Worm (Caenorhabditis elegans) whole organism, mixed stage, embryonic: ENCODE measurements around the gene K12H4.6.

ENCODE experiments used
- M03D4.4 ChIP-seq: sonication (generic microtip); optimal IDR thresholded peaks from 2 replicates; lab custom pipeline; 2017; ENCODE audit warnings: mild to moderate bottlenecking, missing genetic modification characterization, missing compliant biosample characterization
- bed-3 ChIP-seq: fragments of 200-800 bp; sonication (Bioruptor generic); optimal IDR thresholded peaks from 3 replicates; lab custom pipeline; 2018; ENCODE audit warnings: mild to moderate bottlenecking, missing genetic modification characterization, moderate library complexity, missing compliant biosample characterization
- blmp-1 ChIP-seq: fragments of 150-350 bp; optimal IDR thresholded peaks from 2 replicates; lab custom pipeline; 2014; ENCODE audit warnings: missing biosample characterization, missing genetic modification characterization
- ceh-39 ChIP-seq: fragments of 150-350 bp; optimal IDR thresholded peaks from 2 replicates; lab custom pipeline; 2014; ENCODE audit warnings: missing biosample characterization, missing genetic modification characterization
- ceh-43 ChIP-seq: fragments of 200-800 bp; sonication (Bioruptor generic); optimal IDR thresholded peaks from 2 replicates; lab custom pipeline; 2018; ENCODE audit warnings: mild to moderate bottlenecking, missing genetic modification characterization, moderate library complexity, missing compliant biosample characterization
- ceh-83 ChIP-seq: fragments of 200-800 bp; sonication (Bioruptor generic); optimal IDR thresholded peaks from 2 replicates; lab custom pipeline; 2018; ENCODE audit warnings: mild to moderate bottlenecking, missing genetic modification characterization, missing compliant biosample characterization
- ces-1 ChIP-seq: fragments of 150-350 bp; optimal IDR thresholded peaks from 2 replicates; lab custom pipeline; 2014; ENCODE audit warnings: missing biosample characterization, missing genetic modification reagents, missing genetic modification characterization
- cnd-1 ChIP-seq: fragments of 200-800 bp; sonication (Bioruptor generic); optimal IDR thresholded peaks from 2 replicates; lab custom pipeline; 2018; ENCODE audit warnings: mild to moderate bottlenecking, missing genetic modification characterization, missing compliant biosample characterization
- drap-1 ChIP-seq: fragments of 200-800 bp; sonication (Bioruptor generic); optimal IDR thresholded peaks from 3 replicates; lab custom pipeline; 2018; ENCODE audit warnings: mild to moderate bottlenecking, missing genetic modification characterization, missing compliant biosample characterization
- elt-1 ChIP-seq: sonication (generic microtip); optimal IDR thresholded peaks from 2 replicates; lab custom pipeline; 2017; ENCODE audit warnings: missing genetic modification characterization, mild to moderate bottlenecking, missing compliant biosample characterization, antibody characterized with exemption, moderate library complexity, borderline replicate concordance; ENCODE audit not compliant: insufficient read depth
- elt-3 ChIP-seq: fragments of 150-350 bp; optimal IDR thresholded peaks from 2 replicates; lab custom pipeline; 2014; ENCODE audit warnings: missing biosample characterization, missing genetic modification characterization
- flh-1 ChIP-seq: fragments of 200-800 bp; sonication (Bioruptor generic); optimal IDR thresholded peaks from 2 replicates; lab custom pipeline; 2018; ENCODE audit warnings: mild to moderate bottlenecking, missing genetic modification characterization, moderate library complexity, missing compliant biosample characterization
- ham-2 ChIP-seq: fragments of 200-800 bp; sonication (Bioruptor generic); optimal IDR thresholded peaks from 2 replicates; lab custom pipeline; 2018; ENCODE audit warnings: mild to moderate bottlenecking, missing genetic modification characterization, missing compliant biosample characterization
- hlh-1 ChIP-seq: fragments of 150-350 bp; optimal IDR thresholded peaks from 2 replicates; lab custom pipeline; 2014; ENCODE audit warnings: missing biosample characterization, missing genetic modification reagents, missing genetic modification characterization
- lin-13 ChIP-seq: fragments of 150-350 bp; optimal IDR thresholded peaks from 2 replicates; lab custom pipeline; 2014; ENCODE audit warnings: missing biosample characterization, missing genetic modification characterization
- lin-32 ChIP-seq: fragments of 200-800 bp; sonication (Bioruptor generic); optimal IDR thresholded peaks from 2 replicates; lab custom pipeline; 2018; ENCODE audit warnings: mild to moderate bottlenecking, missing genetic modification characterization, missing compliant biosample characterization
- lsy-2 ChIP-seq: fragments of 150-350 bp; optimal IDR thresholded peaks from 2 replicates; lab custom pipeline; 2014; ENCODE audit warnings: missing biosample characterization, missing genetic modification characterization
- mab-5 ChIP-seq: fragments of 150-350 bp; optimal IDR thresholded peaks from 2 replicates; lab custom pipeline; 2014; ENCODE audit warnings: missing biosample characterization, missing genetic modification characterization
- mep-1 ChIP-seq: fragments of 150-350 bp; optimal IDR thresholded peaks from 2 replicates; lab custom pipeline; 2017; ENCODE audit warnings: missing biosample characterization, missing genetic modification reagents, missing genetic modification characterization, inconsistent platforms
- mls-2 ChIP-seq: sonication (generic microtip); optimal IDR thresholded peaks from 2 replicates; lab custom pipeline; 2016; ENCODE audit warnings: mild to moderate bottlenecking, missing genetic modification characterization, moderate library complexity, missing compliant biosample characterization
- nhr-12 ChIP-seq: fragments of 150-350 bp; optimal IDR thresholded peaks from 2 replicates; lab custom pipeline; 2014; ENCODE audit warnings: missing biosample characterization, missing genetic modification characterization
- nhr-2 ChIP-seq: fragments of 150-350 bp; optimal IDR thresholded peaks from 2 replicates; lab custom pipeline; 2014; ENCODE audit warnings: missing biosample characterization, missing genetic modification characterization
- nhr-237 ChIP-seq: fragments of 150-350 bp; optimal IDR thresholded peaks from 2 replicates; lab custom pipeline; 2014; ENCODE audit warnings: missing biosample characterization, missing genetic modification characterization
- nhr-28 ChIP-seq: fragments of 150-350 bp; optimal IDR thresholded peaks from 2 replicates; lab custom pipeline; 2014; ENCODE audit warnings: missing biosample characterization, missing genetic modification characterization
- nhr-76 ChIP-seq: sonication (generic microtip); optimal IDR thresholded peaks from 2 replicates; lab custom pipeline; 2017; ENCODE audit warnings: missing biosample characterization, missing genetic modification characterization
- pha-4 ChIP-seq: fragments of 150-350 bp; optimal IDR thresholded peaks from 2 replicates; lab custom pipeline; 2018; ENCODE audit warnings: missing biosample characterization, missing genetic modification reagents, missing genetic modification characterization
- sem-2 ChIP-seq: fragments of 200-800 bp; sonication (Bioruptor generic); optimal IDR thresholded peaks from 2 replicates; lab custom pipeline; 2018; ENCODE audit warnings: mild to moderate bottlenecking, missing genetic modification characterization, missing compliant biosample characterization
- snpc-4 ChIP-seq: fragments of 150-350 bp; optimal IDR thresholded peaks from 2 replicates; lab custom pipeline; 2014; ENCODE audit warnings: missing biosample characterization, missing genetic modification characterization
- sptf-1 ChIP-seq: sonication (generic microtip); optimal IDR thresholded peaks from 2 replicates; lab custom pipeline; 2017; ENCODE audit warnings: mild to moderate bottlenecking, missing genetic modification characterization, moderate library complexity, missing compliant biosample characterization
- tbx-8 ChIP-seq: fragments of 200-800 bp; sonication (Bioruptor generic); optimal IDR thresholded peaks from 2 replicates; lab custom pipeline; 2018; ENCODE audit warnings: mild to moderate bottlenecking, missing genetic modification characterization, moderate library complexity, missing compliant biosample characterization
- unc-120 ChIP-seq: sonication (generic microtip); optimal IDR thresholded peaks from 2 replicates; lab custom pipeline; 2017; ENCODE audit warnings: missing genetic modification characterization, missing compliant biosample characterization; ENCODE audit not compliant: poor library complexity, severe bottlenecking
- unc-39 ChIP-seq: fragments of 150-350 bp; optimal IDR thresholded peaks from 2 replicates; lab custom pipeline; 2014; ENCODE audit warnings: missing biosample characterization, missing genetic modification characterization
- unc-62 ChIP-seq: fragments of 150-350 bp; optimal IDR thresholded peaks from 2 replicates; lab custom pipeline; 2014; ENCODE audit warnings: missing biosample characterization, missing genetic modification reagents, missing genetic modification characterization
- zip-8 ChIP-seq: fragments of 150-350 bp; optimal IDR thresholded peaks from 2 replicates; lab custom pipeline; 2014; ENCODE audit warnings: missing biosample characterization, missing genetic modification characterization
- ztf-11 ChIP-seq: fragments of 150-350 bp; optimal IDR thresholded peaks from 2 replicates; lab custom pipeline; 2014; ENCODE audit warnings: missing biosample characterization, missing genetic modification characterization

The K12H4.6 gene

DNA sequence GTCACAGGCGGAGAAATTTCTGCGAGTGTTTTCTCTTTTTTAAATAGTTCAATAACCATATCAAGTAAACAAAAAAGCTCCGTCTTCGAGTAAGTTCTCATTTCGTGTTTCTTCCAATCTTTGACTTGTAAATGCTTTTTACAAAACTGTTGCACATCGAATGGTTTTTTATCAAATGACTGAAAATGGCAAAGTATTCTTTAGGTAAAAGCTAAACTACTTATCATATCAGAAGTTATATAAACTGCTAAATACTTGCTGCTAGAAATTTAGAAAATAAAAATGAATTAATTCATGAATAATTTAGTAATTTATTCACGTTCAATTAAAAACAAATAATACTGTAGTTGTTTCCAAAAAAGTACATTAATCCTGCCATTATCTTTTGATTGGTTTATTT is 11.7 kb downstream of the K12H4.6 start, which contains the start of gene F44B9.9:
Gene F44B9.9, minus strand, starts transcription at position 101 of the 400 bp plus-strand sequence.
- TF ChIP-seq hlh-1 (tag; lab: Kevin White, UChicago) (no peak), ceh-83 (GFP tag; lab: Kevin White, UChicago) (no peak), nhr-237 (tag; lab: Kevin White, UChicago) (no peak), mep-1 (tag; lab: Kevin White, UChicago) (no peak), mab-5 (tag; lab: Kevin White, UChicago) (no peak), sem-2 (no peak), unc-39 (tag; lab: Kevin White, UChicago) (no peak), ham-2 (GFP tag; lab: Kevin White, UChicago) (no peak), nhr-28 (tag; lab: Kevin White, UChicago) (no peak), nhr-12 (no peak), zip-8 (tag; lab: Kevin White, UChicago) (no peak), ztf-11 (tag; lab: Kevin White, UChicago) (no peak), blmp-1 (tag; lab: Kevin White, UChicago) (no peak), nhr-76 (tag; lab: Kevin White, UChicago) (no peak), M03D4.4 (no peak)

DNA sequence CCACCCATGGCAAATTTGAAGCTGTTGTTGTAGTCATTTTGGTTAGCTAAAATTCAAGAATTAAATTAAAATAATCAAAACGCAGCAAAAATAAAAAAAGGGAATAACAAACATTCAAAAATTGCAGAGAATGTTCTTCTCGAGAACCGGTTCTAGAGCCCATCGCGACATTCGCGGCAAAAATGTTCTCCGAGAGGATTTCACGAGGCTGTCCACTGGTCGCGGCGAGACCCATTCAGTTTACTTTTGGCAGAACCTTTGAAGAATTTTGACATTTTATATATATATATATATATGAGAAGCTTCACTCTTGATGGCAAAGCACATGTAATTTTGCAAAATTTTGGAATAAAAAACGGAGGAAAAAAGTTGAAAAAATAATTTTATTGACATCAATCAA is 13.2 kb downstream of the K12H4.6 start, which contains the start of gene F44B9.8:
Gene F44B9.8, minus strand, starts transcription at position 163 of the 400 bp plus-strand sequence.
- TF ChIP-seq bed-3 (GFP tag; lab: Kevin White, UChicago) = no peak
- TF ChIP-seq nhr-237 (tag; lab: Kevin White, UChicago) = peak; percentile 31
- TF ChIP-seq pha-4 = peak; percentile 17
- TF ChIP-seq lsy-2 (tag; lab: Kevin White, UChicago) = peak; percentile 39

DNA sequence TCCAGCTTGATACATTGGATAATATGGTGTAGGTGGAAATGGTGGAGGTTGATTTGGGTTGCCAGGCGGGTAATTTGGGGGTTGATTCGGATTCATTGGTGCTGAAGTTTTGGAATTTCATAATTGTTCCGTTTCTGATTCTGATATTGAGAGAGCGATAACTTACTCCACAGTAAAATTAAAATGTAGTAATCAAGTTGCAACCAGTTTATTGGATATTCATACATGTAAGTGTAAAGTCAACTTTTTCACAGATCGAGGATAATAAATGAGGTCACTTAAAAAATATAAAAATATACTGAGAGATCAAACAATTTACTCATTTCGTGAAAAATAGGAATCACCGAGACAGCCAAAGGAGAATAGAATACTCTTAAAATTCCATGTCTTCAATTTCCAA is 14.7 kb downstream of the K12H4.6 start, which contains the start of gene mdt-30:
Gene mdt-30, minus strand, starts transcription at position 101 of the 400 bp plus-strand sequence.
- TF ChIP-seq unc-62 (no peak), ham-2 (GFP tag; lab: Kevin White, UChicago) (no peak), drap-1 (GFP tag; lab: Kevin White, UChicago) (no peak), sptf-1 (no peak), elt-3 (tag; lab: Kevin White, UChicago) (no peak), nhr-12 (no peak), ces-1 (no peak), elt-1 (tag; lab: Kevin White, UChicago) (no peak), ceh-43 (no peak), sem-2 (no peak), blmp-1 (tag; lab: Kevin White, UChicago) (no peak), flh-1 (GFP tag; lab: Kevin White, UChicago) (no peak), lsy-2 (tag; lab: Kevin White, UChicago) (no peak), pha-4 (no peak), mep-1 (tag; lab: Kevin White, UChicago) (no peak), zip-8 (tag; lab: Kevin White, UChicago) (no peak)
- TF ChIP-seq, all 35 proteins: peak for 0

DNA sequence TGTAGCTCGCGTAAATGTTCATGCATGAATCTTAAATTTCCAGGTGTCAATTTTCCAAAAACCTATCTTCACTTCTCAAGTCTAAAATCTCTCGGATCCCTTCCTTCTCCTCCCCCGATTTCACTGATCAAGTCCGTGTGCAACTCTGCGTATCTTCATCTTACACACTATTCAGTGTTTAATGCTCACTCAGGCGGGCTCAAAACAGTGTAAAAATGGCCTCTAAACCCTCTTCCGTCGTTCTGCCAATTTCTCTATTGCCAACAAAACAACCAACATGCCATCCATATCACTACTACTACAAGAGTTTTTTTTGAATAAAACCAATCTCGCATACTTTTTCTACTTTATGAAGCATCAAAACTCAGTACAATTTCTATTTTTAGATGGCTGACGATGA is 20.6 kb downstream of the K12H4.6 start, which contains the start of gene F44B9.2:
Gene F44B9.2, plus strand, starts transcription at position 387 of the 400 bp plus-strand sequence.
- TF ChIP-seq drap-1 (GFP tag; lab: Kevin White, UChicago) = no peak
- TF ChIP-seq unc-120 (tag; lab: Kevin White, UChicago) = peak; percentile 75
- no peak for TF ChIP-seq zip-8 (tag; lab: Kevin White, UChicago)
- TF ChIP-seq nhr-28 (tag; lab: Kevin White, UChicago) = no peak
- TF ChIP-seq lin-13 (tag; lab: Kevin White, UChicago) = no peak
- TF ChIP-seq hlh-1 (tag; lab: Kevin White, UChicago) = peak; percentile 17

DNA sequence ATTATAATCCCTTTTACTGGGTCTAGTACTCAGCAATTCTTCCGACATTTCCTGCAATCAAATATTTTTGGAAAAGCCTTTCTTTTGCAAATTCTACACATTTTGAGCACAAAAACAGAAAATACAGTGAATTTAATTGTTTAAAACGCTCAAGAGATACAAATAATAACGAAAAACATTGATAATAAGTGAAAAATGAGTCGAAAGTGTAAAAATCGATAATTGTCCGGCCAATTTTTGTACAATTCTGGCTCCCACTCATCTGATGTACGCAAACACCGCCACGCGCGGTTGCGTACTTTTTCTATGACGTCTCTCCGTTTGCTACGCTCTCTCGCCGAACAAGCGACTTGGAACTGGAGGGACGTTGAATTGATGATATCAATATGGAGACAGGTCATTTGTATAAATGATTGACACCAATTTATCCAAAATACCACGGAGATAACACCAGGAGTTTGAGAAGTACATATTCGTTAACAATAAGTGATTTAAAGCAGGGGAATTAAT is 21.8 kb downstream of the K12H4.6 start, which contains the start of gene lin-36:
Gene lin-36, minus strand, starts transcription at position 51 of the 510 bp plus-strand sequence.
- TF ChIP-seq mls-2 (peak; percentile 59), blmp-1 (tag; lab: Kevin White, UChicago) (no peak), unc-62 (peak; percentile 97), ceh-39 (tag; lab: Kevin White, UChicago) (peak; percentile 97), nhr-12 (no peak), zip-8 (tag; lab: Kevin White, UChicago) (no peak), elt-1 (tag; lab: Kevin White, UChicago) (peak; percentile 47), nhr-76 (tag; lab: Kevin White, UChicago) (no peak), ceh-43 (peak; percentile 24), drap-1 (GFP tag; lab: Kevin White, UChicago) (peak; percentile 43), mep-1 (tag; lab: Kevin White, UChicago) (peak; percentile 87), lsy-2 (tag; lab: Kevin White, UChicago) (peak; percentile 79), snpc-4 (no peak), lin-13 (tag; lab: Kevin White, UChicago) (peak; percentile 86), pha-4 (peak; percentile 54), elt-3 (tag; lab: Kevin White, UChicago) (peak; percentile 32), tbx-8 (GFP tag; lab: Kevin White, UChicago) (no peak), nhr-2 (peak; percentile 36), hlh-1 (tag; lab: Kevin White, UChicago) (peak; percentile 14), bed-3 (GFP tag; lab: Kevin White, UChicago) (no peak), ceh-83 (GFP tag; lab: Kevin White, UChicago) (no peak), ces-1 (no peak), mab-5 (tag; lab: Kevin White, UChicago) (no peak), unc-120 (tag; lab: Kevin White, UChicago) (peak; percentile 90), nhr-28 (tag; lab: Kevin White, UChicago) (no peak), ham-2 (GFP tag; lab: Kevin White, UChicago) (peak; percentile 53), cnd-1 (tag; lab: Kevin White, UChicago) (no peak), sem-2 (no peak), flh-1 (GFP tag; lab: Kevin White, UChicago) (no peak), ztf-11 (tag; lab: Kevin White, UChicago) (no peak), lin-32 (GFP tag; lab: Kevin White, UChicago) (no peak), M03D4.4 (peak; percentile 56), nhr-237 (tag; lab: Kevin White, UChicago) (peak; percentile 70), unc-39 (tag; lab: Kevin White, UChicago) (no peak)
